Worm (Caenorhabditis elegans): ENCODE results near the gene glb-3.
A peak's percentile ranks its signal among the peaks of the same experiment; 100 is the strongest.

Gene glb-3

DNA sequence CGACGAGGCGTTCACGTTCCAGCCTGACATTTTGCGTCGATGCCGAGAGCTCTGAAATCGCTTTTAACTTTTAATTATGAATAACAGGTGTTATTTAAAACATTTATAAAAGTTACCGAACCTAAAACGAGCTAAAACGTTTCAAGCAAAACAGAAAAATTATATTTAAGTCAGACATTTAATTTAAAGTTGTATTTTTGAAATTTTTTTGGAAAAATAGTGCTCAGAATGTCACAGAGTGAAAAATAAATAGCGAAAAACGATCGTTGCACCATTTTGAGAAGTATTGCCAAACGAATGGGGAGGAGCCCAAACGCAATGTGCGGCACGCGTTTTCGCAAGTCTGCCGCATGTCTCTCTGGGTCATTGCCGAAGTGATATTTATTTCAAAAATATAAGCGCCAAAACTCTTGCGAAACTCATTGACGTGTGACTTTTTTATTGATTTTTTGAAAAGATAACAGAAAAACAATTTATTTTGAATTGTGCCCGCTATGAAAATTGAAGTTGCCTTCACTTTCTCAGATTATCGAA lies 21.3 kb upstream of the glb-3 start, which contains the start of gene erfa-3 (continued):
- TF ChIP-seq nhr-28 (tag; optimal IDR thresholded peaks at IDR 0.05) (no peak), sox-4 (tag; optimal IDR thresholded peaks at IDR 0.05) (peak; percentile 34), skn-1 (tag; optimal IDR thresholded peaks at IDR 0.05) (peak; percentile 87), nhr-20 (tag; optimal IDR thresholded peaks at IDR 0.05) (peak; percentile 59), C16A3.4 (tag; optimal IDR thresholded peaks at IDR 0.05) (peak; percentile 67), vab-15 (tag; optimal IDR thresholded peaks at IDR 0.05) (no peak), lsy-2 (tag; optimal IDR thresholded peaks at IDR 0.05) (peak; percentile 58 to 60), snpc-4 (tag; optimal IDR thresholded peaks at IDR 0.05) (peak; percentile 50), fkh-8 (tag; optimal IDR thresholded peaks at IDR 0.05) (peak; percentile 24), ceh-88 (GFP tag; IDR thresholded peaks at IDR 0.05) (no peak), nhr-71 (tag; optimal IDR thresholded peaks at IDR 0.05) (peak; percentile 70), ceh-8 (GFP tag; optimal IDR thresholded peaks at IDR 0.05) (peak; percentile 28), nhr-47 (tag; optimal IDR thresholded peaks at IDR 0.05) (peak; percentile 62), nhr-12 (tag; optimal IDR thresholded peaks at IDR 0.05) (no peak), F16B12.6 (tag; optimal IDR thresholded peaks at IDR 0.05) (no peak), elt-2 (tag; optimal IDR thresholded peaks at IDR 0.05) (peak; percentile 54), ces-1 (GFP tag; optimal IDR thresholded peaks at IDR 0.05) (no peak), hlh-17 (GFP tag; optimal IDR thresholded peaks at IDR 0.05; ENCODE audit: borderline replicate concordance) (no peak), sup-37 (GFP tag; optimal IDR thresholded peaks at IDR 0.05) (no peak), alr-1 (tag; optimal IDR thresholded peaks at IDR 0.05; ENCODE audit: borderline replicate concordance) (no peak), tbx-2 (tag; optimal IDR thresholded peaks at IDR 0.05) (peak; percentile 49), pag-3 (tag; optimal IDR thresholded peaks at IDR 0.05; ENCODE audit: borderline replicate concordance, insufficient read depth) (no peak), unc-86 (tag; optimal IDR thresholded peaks at IDR 0.05) (peak; percentile 38), nhr-237 (tag; optimal IDR thresholded peaks at IDR 0.05) (no peak), sptf-1 (tag; optimal IDR thresholded peaks at IDR 0.05) (no peak), snu-23 (GFP tag; optimal IDR thresholded peaks at IDR 0.05) (peak; percentile 73), elt-3 (tag; optimal IDR thresholded peaks at IDR 0.05) (peak in 1 of 6 experiments; percentile 54), mab-9 (GFP tag; IDR thresholded peaks at IDR 0.05) (no peak), Y116A8C.19 (tag; optimal IDR thresholded peaks at IDR 0.05; ENCODE audit: borderline replicate concordance) (no peak), fkh-10 (GFP tag; optimal IDR thresholded peaks at IDR 0.05) (no peak), isw-1 (GFP tag; IDR thresholded peaks at IDR 0.05) (peak; percentile 40), aly-2 (tag; optimal IDR thresholded peaks at IDR 0.05) (no peak), nhr-11 (tag; optimal IDR thresholded peaks at IDR 0.05) (no peak), lin-15B (tag; optimal IDR thresholded peaks at IDR 0.05) (no peak), unc-98 (GFP tag; IDR thresholded peaks at IDR 0.05) (no peak), nhr-76 (tag; optimal IDR thresholded peaks at IDR 0.05) (peak; percentile 68), aha-1 (tag; optimal IDR thresholded peaks at IDR 0.05) (no peak), nhr-77 (tag; optimal IDR thresholded peaks at IDR 0.05) (no peak), nhr-90 (tag; optimal IDR thresholded peaks at IDR 0.05; ENCODE audit: poor library complexity) (peak; percentile 69)

DNA sequence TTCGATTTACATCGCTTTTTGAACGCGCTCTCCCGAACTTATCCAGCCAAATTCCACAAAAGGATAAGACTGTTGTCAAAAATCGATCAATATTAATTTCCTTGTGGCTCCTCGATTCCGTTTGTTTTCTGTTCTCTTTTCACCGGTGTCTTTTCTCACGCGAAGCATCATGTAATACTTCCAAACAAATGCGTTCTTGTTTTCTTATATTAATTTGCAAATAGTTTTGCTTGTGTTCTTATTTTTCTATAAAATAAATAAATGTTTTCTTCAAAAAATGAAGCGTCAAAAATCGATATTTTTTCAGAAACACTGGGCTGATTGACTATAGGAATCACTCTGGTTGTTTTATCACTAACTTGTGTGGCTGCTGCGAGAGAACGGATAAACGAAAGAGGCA lies 20.8 kb upstream of the glb-3 start, which contains the start of gene math-33:
math-33 (plus strand) TSS at position 301 of the 400 bp plus-strand sequence.
- no peak for TF ChIP-seq irx-1 (tag; optimal IDR thresholded peaks at IDR 0.05)
- no peak for TF ChIP-seq lir-3 (tag; optimal IDR thresholded peaks at IDR 0.05; ENCODE audit: poor library complexity)
- TF ChIP-seq lin-39 (tag; optimal IDR thresholded peaks at IDR 0.05): no peak
- no peak for TF ChIP-seq xbp-1 (tag; optimal IDR thresholded peaks at IDR 0.05)
- TF ChIP-seq sup-37 (GFP tag; optimal IDR thresholded peaks at IDR 0.05): no peak
- TF ChIP-seq snu-23 (GFP tag; optimal IDR thresholded peaks at IDR 0.05): no peak
- no peak for TF ChIP-seq alr-1 (tag; optimal IDR thresholded peaks at IDR 0.05; ENCODE audit: borderline replicate concordance)
- no peak for TF ChIP-seq ztf-4 (tag; optimal IDR thresholded peaks at IDR 0.05)
- no peak for TF ChIP-seq aha-1 (tag; optimal IDR thresholded peaks at IDR 0.05)
- TF ChIP-seq nhr-237 (tag; optimal IDR thresholded peaks at IDR 0.05): no peak
- TF ChIP-seq unc-62 (GFP tag; optimal IDR thresholded peaks at IDR 0.05): no peak
- no peak for TF ChIP-seq nhr-84 (tag; optimal IDR thresholded peaks at IDR 0.05)
- no peak for TF ChIP-seq unc-130 (tag; optimal IDR thresholded peaks at IDR 0.05)

Measured in whole organism, L1 larva.